Worm (Caenorhabditis elegans): ENCODE results near the gene T08A9.13.

Gene T08A9.13

DNA sequence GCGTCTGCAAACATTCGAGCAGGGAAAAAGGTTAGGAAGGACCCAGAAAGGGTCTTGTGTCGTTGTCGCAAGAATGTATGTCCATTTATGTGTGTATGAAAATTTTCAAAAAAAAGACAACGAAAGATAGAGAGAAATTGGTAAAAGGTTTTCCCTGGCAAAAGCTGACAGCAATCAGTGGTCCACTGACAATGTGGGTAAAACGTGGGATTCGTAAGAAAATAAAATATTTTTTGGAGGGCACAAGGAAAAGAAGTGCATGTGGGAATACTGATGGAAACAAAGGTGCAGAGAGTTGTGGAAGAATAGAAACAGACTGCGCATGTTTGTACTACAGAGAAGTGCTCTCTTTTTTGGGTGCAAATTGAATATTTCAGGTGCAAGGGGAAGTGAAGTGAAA lies 39.1 kb downstream of the T08A9.13 start:
- TF ChIP-seq unc-62 (GFP tag; optimal IDR thresholded peaks at IDR 0.05) = no peak

DNA sequence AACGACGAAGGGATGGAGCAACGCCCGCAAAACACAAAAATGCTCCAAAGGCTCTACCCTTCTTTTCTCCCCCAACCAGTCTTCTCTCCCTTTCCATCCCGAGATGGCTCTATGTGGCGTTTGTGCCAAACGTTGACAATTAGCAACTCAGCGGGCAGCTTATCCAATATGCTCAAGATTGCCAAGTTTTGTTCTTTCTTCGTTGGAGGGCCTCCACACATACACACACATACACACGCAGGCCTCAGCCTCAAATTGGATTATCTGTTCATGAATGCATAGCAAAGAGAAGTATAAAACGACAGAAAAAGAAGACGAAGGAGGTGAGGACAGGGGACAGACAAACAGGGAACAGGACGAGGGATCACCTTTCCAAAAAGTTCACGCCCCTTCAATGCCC lies 40.9 kb downstream of the T08A9.13 start:
- TF ChIP-seq unc-62 (GFP tag; optimal IDR thresholded peaks at IDR 0.05) = no peak

DNA sequence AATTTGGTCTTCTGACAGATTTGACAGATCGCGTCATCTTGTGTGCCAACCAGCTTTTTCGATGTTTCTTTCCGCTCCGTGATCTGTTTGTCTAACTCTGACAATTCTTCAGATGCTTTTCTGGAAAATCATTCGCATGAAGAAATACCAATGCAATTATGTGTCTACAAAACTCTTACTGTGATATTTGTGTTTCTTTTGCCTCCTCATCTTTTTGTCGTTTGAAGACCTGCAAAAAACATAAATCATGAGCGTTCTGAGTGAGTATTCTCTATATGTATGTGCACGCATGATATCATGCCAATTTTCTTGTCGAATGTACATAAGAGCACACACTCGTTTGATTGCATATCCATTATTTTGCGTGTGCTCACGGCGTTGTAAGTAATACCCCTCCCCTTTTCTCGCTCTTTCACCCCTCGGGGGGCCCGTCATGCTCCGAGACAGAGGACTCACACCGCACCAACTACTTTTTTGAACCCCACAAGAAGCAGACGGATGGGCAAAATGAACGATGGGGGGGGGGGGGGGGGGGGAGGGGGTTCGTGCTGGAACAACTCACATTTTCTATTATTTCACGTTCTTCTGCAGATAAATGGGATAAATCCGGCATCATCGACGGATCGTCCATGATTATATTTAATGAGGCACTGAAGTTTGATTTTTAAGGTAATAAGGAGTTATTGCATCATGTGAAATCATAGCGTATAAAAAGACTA lies 42.4 kb downstream of the T08A9.13 start, which contains the start of gene unc-10:
TSS of gene unc-10 (minus strand) at position 652 of the 719 bp plus-strand sequence.
- no peak for TF ChIP-seq unc-62 (GFP tag; optimal IDR thresholded peaks at IDR 0.05)

DNA sequence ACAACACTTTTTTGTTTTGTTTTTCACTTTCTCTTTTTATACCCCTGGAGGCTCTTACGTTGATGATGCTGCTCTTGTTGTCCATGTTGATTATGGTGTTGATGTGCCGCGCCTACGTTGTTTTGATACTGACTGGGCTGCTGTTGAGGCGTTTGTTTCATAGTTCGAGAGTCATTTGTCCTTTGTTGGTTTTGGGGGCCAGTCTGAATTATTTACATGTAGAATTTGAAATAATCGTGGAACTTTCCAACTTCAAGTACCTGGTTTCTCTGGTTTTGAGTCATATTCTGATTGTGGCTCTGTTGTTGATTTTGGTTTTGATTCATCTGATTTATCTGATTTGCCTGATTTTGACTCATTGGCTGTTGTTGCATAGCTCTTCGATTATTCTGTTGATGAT lies 44.1 kb downstream of the T08A9.13 start:
- TF ChIP-seq unc-62 (GFP tag; optimal IDR thresholded peaks at IDR 0.05) = no peak

DNA sequence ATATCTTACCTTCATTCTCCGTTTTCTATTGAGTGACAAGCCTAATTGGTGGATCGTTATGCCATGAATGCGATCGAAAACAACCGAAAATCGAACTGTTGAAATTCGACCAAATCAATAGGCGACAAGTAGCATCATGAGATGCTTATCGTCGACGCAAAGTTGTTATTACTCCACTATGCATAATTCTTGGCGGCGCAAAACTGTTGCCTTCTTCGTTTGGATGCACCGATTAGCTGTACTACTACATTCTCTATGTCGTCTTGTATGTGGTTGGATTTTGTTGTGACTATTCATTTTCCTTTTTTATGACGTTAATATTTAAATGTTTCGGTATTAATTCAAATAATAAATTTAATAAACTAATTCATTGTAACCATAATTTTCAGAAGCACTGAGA lies 50.3 kb downstream of the T08A9.13 start, which contains the start of gene F46H5.11:
TSS of gene F46H5.11 (minus strand) at position 101 of the 400 bp plus-strand sequence.
- no peak for TF ChIP-seq unc-62 (GFP tag; optimal IDR thresholded peaks at IDR 0.05)

Data from whole organism, dauer.